Worm (Caenorhabditis elegans): ENCODE data around the gene srx-113.

Gene srx-113

DNA sequence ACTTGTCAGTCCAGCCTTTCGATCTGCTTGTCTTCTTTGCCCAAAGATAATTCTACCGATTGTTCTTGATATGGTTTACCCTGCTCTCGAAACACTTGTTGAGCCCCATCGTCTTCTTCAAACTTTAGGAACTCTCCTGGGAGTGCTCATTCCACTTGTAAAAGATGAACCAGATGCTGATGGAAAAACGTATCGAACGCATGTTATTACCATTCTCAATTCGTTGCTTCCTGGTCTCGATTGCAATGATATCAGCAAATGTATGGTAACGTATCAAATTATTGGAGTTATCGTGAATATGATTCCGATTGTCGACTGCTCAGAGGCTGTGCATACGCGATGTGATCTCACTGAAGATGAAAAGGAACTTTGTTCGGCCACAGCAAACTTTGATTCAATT is 30.1 kb downstream of the srx-113 start:
- TF ChIP-seq F13C5.2 (tag; optimal IDR thresholded peaks at IDR 0.05), result no peak
- TF ChIP-seq ama-1 (optimal IDR thresholded peaks at IDR 0.05), result no peak
- no peak for TF ChIP-seq pes-1 (GFP tag; IDR thresholded peaks at IDR 0.05)
- no peak for TF ChIP-seq ceh-13 (GFP tag; optimal IDR thresholded peaks at IDR 0.05)
- TF ChIP-seq tbx-11 (GFP tag; IDR thresholded peaks at IDR 0.05), result no peak
- no peak for TF ChIP-seq ceh-36 (tag; optimal IDR thresholded peaks at IDR 0.05)
- TF ChIP-seq sea-1 (GFP tag; conservative IDR thresholded peaks at IDR 0.05), result no peak
- no peak for TF ChIP-seq scrt-1 (GFP tag; IDR thresholded peaks at IDR 0.05)
- no peak for TF ChIP-seq hmbx-1 (tag; optimal IDR thresholded peaks at IDR 0.05)
- no peak for TF ChIP-seq ets-7 (tag; optimal IDR thresholded peaks at IDR 0.05)
- no peak for TF ChIP-seq hnd-1 (tag; optimal IDR thresholded peaks at IDR 0.05)
- no peak for TF ChIP-seq aly-1 (tag; optimal IDR thresholded peaks at IDR 0.05)
- TF ChIP-seq tbx-37 (GFP tag; conservative IDR thresholded peaks at IDR 0.05), result no peak
- TF ChIP-seq flt-1 (GFP tag; IDR thresholded peaks at IDR 0.05), result no peak
- TF ChIP-seq hmg-4 (GFP tag; optimal IDR thresholded peaks at IDR 0.05), result no peak
- TF ChIP-seq tra-4 (tag; optimal IDR thresholded peaks at IDR 0.05), result no peak
- no peak for TF ChIP-seq B0310.2 (tag; optimal IDR thresholded peaks at IDR 0.05)

DNA sequence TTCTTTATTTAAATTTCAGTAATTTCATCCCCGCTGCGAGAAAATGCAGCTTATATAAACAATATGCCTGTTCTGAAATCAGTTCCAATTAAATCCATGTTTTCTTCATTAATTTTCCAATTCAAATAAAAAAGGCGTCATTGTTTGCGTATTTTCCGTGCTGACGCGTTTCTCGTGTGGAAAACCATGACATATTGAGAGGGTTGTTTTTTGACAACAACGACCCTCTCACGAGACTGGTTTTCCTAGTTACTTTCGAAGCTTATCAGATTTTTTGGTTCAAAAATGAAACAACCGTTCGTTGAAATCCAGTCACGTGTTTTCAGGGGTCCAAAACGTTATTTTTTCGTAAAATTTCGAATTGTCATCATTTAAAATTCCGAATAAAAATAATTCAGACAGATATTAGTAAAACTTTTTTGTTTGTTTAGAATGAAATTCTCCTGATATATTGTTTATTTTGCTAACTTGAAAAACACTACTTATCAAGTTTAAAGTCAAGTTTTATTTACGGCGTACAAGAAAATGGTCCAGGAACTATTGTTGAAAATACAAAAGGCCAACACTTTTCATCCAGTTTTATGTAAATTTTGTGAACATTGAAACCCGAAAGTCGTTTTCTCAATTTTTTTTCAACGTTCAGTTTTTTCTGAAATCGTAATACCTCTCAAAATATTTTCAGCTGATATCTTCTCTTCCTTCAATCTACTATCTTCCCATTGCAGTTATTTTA is 32.3 kb downstream of the srx-113 start, which contains the start of gene C14C10.5:
Gene C14C10.5, plus strand, starts transcription at position 683 of the 733 bp plus-strand sequence.
- no peak for TF ChIP-seq flt-1 (GFP tag; IDR thresholded peaks at IDR 0.05)
- no peak for TF ChIP-seq B0310.2 (tag; optimal IDR thresholded peaks at IDR 0.05)
- no peak for TF ChIP-seq tbx-37 (GFP tag; conservative IDR thresholded peaks at IDR 0.05)
- no peak for TF ChIP-seq F13C5.2 (tag; optimal IDR thresholded peaks at IDR 0.05)
- TF ChIP-seq aly-1 (tag; optimal IDR thresholded peaks at IDR 0.05), result no peak
- TF ChIP-seq hnd-1 (tag; optimal IDR thresholded peaks at IDR 0.05), result no peak
- no peak for TF ChIP-seq pes-1 (GFP tag; IDR thresholded peaks at IDR 0.05)
- no peak for TF ChIP-seq hmbx-1 (tag; optimal IDR thresholded peaks at IDR 0.05)
- no peak for TF ChIP-seq hmg-4 (GFP tag; optimal IDR thresholded peaks at IDR 0.05)
- TF ChIP-seq ets-7 (tag; optimal IDR thresholded peaks at IDR 0.05), result no peak
- no peak for TF ChIP-seq ceh-36 (tag; optimal IDR thresholded peaks at IDR 0.05)
- no peak for TF ChIP-seq scrt-1 (GFP tag; IDR thresholded peaks at IDR 0.05)
- TF ChIP-seq ceh-13 (GFP tag; optimal IDR thresholded peaks at IDR 0.05), result no peak
- TF ChIP-seq tbx-11 (GFP tag; IDR thresholded peaks at IDR 0.05), result no peak
- TF ChIP-seq tra-4 (tag; optimal IDR thresholded peaks at IDR 0.05), result no peak
- no peak for TF ChIP-seq sea-1 (GFP tag; conservative IDR thresholded peaks at IDR 0.05)
- no peak for TF ChIP-seq ama-1 (optimal IDR thresholded peaks at IDR 0.05)

DNA sequence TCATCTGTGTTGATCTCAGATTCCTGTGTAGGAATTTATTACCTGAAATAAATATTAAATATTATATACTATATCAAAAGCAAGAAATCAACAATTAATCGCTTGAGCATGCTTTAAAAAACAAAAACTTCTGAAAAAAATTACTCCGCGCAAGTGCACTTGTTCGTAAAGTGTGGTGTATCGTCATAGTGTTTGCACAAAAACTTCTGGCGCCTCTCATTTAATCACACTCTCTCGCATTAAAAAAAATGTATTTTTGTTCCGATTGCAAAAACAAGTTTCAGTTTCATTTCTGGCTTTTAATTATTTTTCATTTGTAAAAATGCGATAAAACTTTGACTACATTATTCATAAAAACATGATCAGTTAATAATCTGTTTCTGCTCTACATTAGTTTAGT is 32.8 kb downstream of the srx-113 start, which contains the start of the genes C14C10.10 and ril-2:
Gene C14C10.10, minus strand, starts transcription at position 19 of the 400 bp plus-strand sequence.
Gene ril-2, minus strand, starts transcription at position 48 of the 400 bp plus-strand sequence.
- TF ChIP-seq hmbx-1 (tag; optimal IDR thresholded peaks at IDR 0.05) (no peak), tra-4 (tag; optimal IDR thresholded peaks at IDR 0.05) (no peak), ceh-36 (tag; optimal IDR thresholded peaks at IDR 0.05) (no peak), ets-7 (tag; optimal IDR thresholded peaks at IDR 0.05) (no peak), pes-1 (GFP tag; IDR thresholded peaks at IDR 0.05) (no peak), tbx-37 (GFP tag; conservative IDR thresholded peaks at IDR 0.05) (no peak), hnd-1 (tag; optimal IDR thresholded peaks at IDR 0.05) (no peak), sea-1 (GFP tag; conservative IDR thresholded peaks at IDR 0.05) (no peak), F13C5.2 (tag; optimal IDR thresholded peaks at IDR 0.05) (no peak), aly-1 (tag; optimal IDR thresholded peaks at IDR 0.05) (no peak), B0310.2 (tag; optimal IDR thresholded peaks at IDR 0.05) (no peak), ama-1 (optimal IDR thresholded peaks at IDR 0.05) (no peak), flt-1 (GFP tag; IDR thresholded peaks at IDR 0.05) (no peak), tbx-11 (GFP tag; IDR thresholded peaks at IDR 0.05) (no peak), hmg-4 (GFP tag; optimal IDR thresholded peaks at IDR 0.05) (no peak)

DNA sequence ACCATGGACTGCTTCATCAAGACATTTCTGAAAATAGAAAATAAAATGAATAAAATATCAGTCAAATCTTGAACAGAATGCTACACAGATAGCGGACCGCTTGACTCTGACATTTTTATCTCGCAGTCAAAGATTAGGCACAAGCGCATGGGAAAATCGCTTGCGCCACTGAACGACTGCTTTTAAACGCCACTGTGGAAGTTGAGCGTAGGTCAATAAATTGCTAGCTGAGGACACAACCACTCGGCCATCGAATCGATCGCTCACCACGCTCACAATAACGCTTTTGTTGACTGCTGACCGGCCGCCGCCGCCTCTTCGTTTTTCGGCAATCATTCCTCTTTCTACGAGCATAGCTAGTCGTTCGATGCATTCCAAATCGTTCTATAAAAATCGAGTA is 35.2 kb downstream of the srx-113 start:
- TF ChIP-seq F13C5.2 (tag; optimal IDR thresholded peaks at IDR 0.05) (peak; percentile 85), hmbx-1 (tag; optimal IDR thresholded peaks at IDR 0.05) (peak; percentile 43), tbx-11 (GFP tag; IDR thresholded peaks at IDR 0.05) (no peak), pes-1 (GFP tag; IDR thresholded peaks at IDR 0.05) (no peak; the same call in 1 of the 2 replicates), aly-1 (tag; optimal IDR thresholded peaks at IDR 0.05) (peak; percentile 80), sea-1 (GFP tag; conservative IDR thresholded peaks at IDR 0.05) (peak; percentile 77), tra-4 (tag; optimal IDR thresholded peaks at IDR 0.05) (peak; percentile 65), ceh-13 (GFP tag; optimal IDR thresholded peaks at IDR 0.05) (peak; percentile 62), tbx-37 (GFP tag; conservative IDR thresholded peaks at IDR 0.05) (peak; percentile 47), flt-1 (GFP tag; IDR thresholded peaks at IDR 0.05) (peak; percentile 76), B0310.2 (tag; optimal IDR thresholded peaks at IDR 0.05) (peak; percentile 42), ets-7 (tag; optimal IDR thresholded peaks at IDR 0.05) (peak; percentile 19), scrt-1 (GFP tag; IDR thresholded peaks at IDR 0.05) (peak; percentile 71), hnd-1 (tag; optimal IDR thresholded peaks at IDR 0.05) (peak; percentile 30), ama-1 (optimal IDR thresholded peaks at IDR 0.05) (no peak), hmg-4 (GFP tag; optimal IDR thresholded peaks at IDR 0.05) (peak; percentile 90), ceh-36 (tag; optimal IDR thresholded peaks at IDR 0.05) (peak; percentile 45)

DNA sequence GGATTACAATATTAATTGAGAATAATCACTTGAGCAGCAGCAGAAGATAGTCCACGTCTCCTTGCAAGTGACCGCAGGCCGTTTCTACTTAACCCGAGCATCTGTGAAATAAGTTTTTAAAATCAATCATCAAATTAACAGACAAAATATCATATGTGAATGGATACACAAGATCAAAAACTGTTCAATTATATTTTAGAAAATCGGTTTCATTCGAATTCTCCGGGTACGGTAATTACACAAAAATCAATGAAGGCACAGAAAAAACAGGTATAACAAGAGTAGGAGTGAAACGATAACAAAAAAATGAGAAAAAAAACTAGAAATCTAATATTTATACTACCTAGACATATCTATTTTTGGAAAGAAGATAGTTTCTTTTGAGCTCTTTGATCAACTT is 35.8 kb downstream of the srx-113 start, which contains the start of gene mma-1:
Gene mma-1, minus strand, starts transcription at position 101 of the 400 bp plus-strand sequence.
- TF ChIP-seq sea-1 (GFP tag; conservative IDR thresholded peaks at IDR 0.05), result no peak
- no peak for TF ChIP-seq B0310.2 (tag; optimal IDR thresholded peaks at IDR 0.05)
- no peak for TF ChIP-seq ceh-13 (GFP tag; optimal IDR thresholded peaks at IDR 0.05)
- TF ChIP-seq flt-1 (GFP tag; IDR thresholded peaks at IDR 0.05), result no peak
- TF ChIP-seq tra-4 (tag; optimal IDR thresholded peaks at IDR 0.05), result no peak
- no peak for TF ChIP-seq hmg-4 (GFP tag; optimal IDR thresholded peaks at IDR 0.05)
- no peak for TF ChIP-seq tbx-11 (GFP tag; IDR thresholded peaks at IDR 0.05)
- TF ChIP-seq F13C5.2 (tag; optimal IDR thresholded peaks at IDR 0.05), result no peak
- no peak for TF ChIP-seq tbx-37 (GFP tag; conservative IDR thresholded peaks at IDR 0.05)
- no peak for TF ChIP-seq hnd-1 (tag; optimal IDR thresholded peaks at IDR 0.05)
- no peak for TF ChIP-seq pes-1 (GFP tag; IDR thresholded peaks at IDR 0.05)
- TF ChIP-seq scrt-1 (GFP tag; IDR thresholded peaks at IDR 0.05), result no peak
- TF ChIP-seq ceh-36 (tag; optimal IDR thresholded peaks at IDR 0.05), result no peak
- TF ChIP-seq aly-1 (tag; optimal IDR thresholded peaks at IDR 0.05), result no peak
- no peak for TF ChIP-seq hmbx-1 (tag; optimal IDR thresholded peaks at IDR 0.05)
- no peak for TF ChIP-seq ets-7 (tag; optimal IDR thresholded peaks at IDR 0.05)
- no peak for TF ChIP-seq ama-1 (optimal IDR thresholded peaks at IDR 0.05)

DNA sequence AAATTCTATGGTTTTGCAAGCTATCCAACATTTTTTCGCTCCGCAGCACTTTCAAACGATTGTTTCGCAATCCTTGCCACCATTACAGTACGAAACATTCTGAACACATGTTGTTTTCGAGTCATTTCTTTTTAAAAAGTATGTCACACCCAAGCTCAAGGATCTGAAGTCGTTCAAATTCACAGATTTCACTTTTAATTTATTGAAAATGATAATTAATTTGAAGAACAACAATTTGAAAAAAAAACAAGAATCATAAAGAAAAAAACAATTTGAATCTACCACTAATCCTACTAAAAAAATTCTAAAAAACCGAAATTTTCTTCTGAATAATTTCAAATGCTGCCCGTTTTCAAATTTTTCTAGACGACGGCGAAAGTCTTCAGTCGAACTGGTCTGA is 39.6 kb downstream of the srx-113 start, which contains the start of gene C14C10.2:
Gene C14C10.2, minus strand, starts transcription at position 101 of the 400 bp plus-strand sequence.
- TF ChIP-seq ceh-36 (tag; optimal IDR thresholded peaks at IDR 0.05), result no peak
- no peak for TF ChIP-seq ets-7 (tag; optimal IDR thresholded peaks at IDR 0.05)
- TF ChIP-seq ceh-13 (GFP tag; optimal IDR thresholded peaks at IDR 0.05), result no peak
